Fruit fly (Drosophila melanogaster) whole organism: ENCODE measurements around the gene hng2.

Source experiments
- CG8478 ChIP-seq: fragments of >200 bp; optimal IDR thresholded peaks from 2 replicates; lab custom pipeline; 2018; ENCODE audit warnings: inconsistent platforms
- EcR ChIP-seq, 2 experiments: fragments of >200 bp; optimal IDR thresholded peaks; 2 replicates each; lab custom pipeline; 2017; ENCODE audit warnings: missing biosample characterization in 2 of 2, missing genetic modification characterization in 2 of 2, missing genetic modification reagents in 2 of 2
- pan ChIP-seq: fragments of >200 bp; optimal IDR thresholded peaks from 2 replicates; lab custom pipeline; 2017
- psq ChIP-seq: fragments of >200 bp; optimal IDR thresholded peaks from 2 replicates; lab custom pipeline; 2017
- usp ChIP-seq: fragments of >200 bp; optimal IDR thresholded peaks from 2 replicates; lab custom pipeline; 2017; ENCODE audit warnings: missing biosample characterization, missing genetic modification characterization, mixed read lengths

DNA sequence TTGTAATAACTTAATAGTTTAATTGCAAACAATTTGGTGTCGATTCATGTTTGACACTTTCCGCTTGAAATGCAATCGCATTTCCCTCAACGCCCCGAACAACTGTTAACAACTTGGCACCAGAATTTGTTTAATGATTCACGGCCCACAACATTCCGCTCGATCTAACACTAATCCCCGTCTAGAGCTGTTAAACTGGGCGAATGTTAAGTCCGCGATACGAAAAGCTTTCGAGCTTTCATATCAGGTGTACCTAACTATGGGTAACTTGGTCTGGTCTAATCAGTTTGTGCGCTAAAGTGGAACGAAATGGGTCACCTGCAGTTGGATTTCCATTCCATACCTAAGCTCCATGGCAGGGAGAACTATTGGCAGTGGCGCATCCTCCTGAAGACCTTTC is 33.0 kb upstream of the hng2 start, which contains the start of gene CG34301:
- TF ChIP-seq pan (lab: Kevin White, UChicago): no peak
- TF ChIP-seq CG8478 (lab: Kevin White, UChicago): no peak
- no peak for TF ChIP-seq usp
- TF ChIP-seq psq (lab: Kevin White, UChicago): no peak
- no peak for TF ChIP-seq EcR (GFP tag; optimal IDR thresholded peaks at IDR 0.05; lab: Kevin White, UChicago)
